Worm (Caenorhabditis elegans) whole organism, early embryonic: ENCODE measurements around the gene Y49F6A.5.

Experiments used
- ama-1 ChIP-seq: fragments of 150-350 bp; optimal IDR thresholded peaks from 2 replicates; lab custom pipeline; 2014
- ceh-13 ChIP-seq: fragments of 200-800 bp; sonication (Bioruptor generic); optimal IDR thresholded peaks from 2 replicates; lab custom pipeline; 2018; ENCODE audit warnings: mild to moderate bottlenecking, missing genetic modification characterization, missing compliant biosample characterization
- hmbx-1 ChIP-seq: sonication (generic microtip); optimal IDR thresholded peaks from 2 replicates; lab custom pipeline; 2016; ENCODE audit warnings: mild to moderate bottlenecking, missing genetic modification characterization, missing compliant biosample characterization
- scrt-1 ChIP-seq: fragments of 200-800 bp; sonication (Bioruptor generic); IDR thresholded peaks from 2 replicates; pipeline ENCODE4 v1.3.6; 2022; ENCODE audit warnings: missing genetic modification characterization, missing compliant biosample characterization

ce11 chrII:3576742-3577141 is 32.9 kb downstream of the Y49F6A.5 start, which contains the start of gene clec-132:
- TF ChIP-seq scrt-1 (no peak), ceh-13 (GFP tag; lab: Kevin White, UChicago) (no peak), ama-1 (lab: Kevin White, UChicago) (no peak), hmbx-1 (tag; lab: Kevin White, UChicago) (no peak)
